Fruit fly (Drosophila melanogaster): Measurements from ENCODE around the gene CG34447.

The CG34447 gene

DNA sequence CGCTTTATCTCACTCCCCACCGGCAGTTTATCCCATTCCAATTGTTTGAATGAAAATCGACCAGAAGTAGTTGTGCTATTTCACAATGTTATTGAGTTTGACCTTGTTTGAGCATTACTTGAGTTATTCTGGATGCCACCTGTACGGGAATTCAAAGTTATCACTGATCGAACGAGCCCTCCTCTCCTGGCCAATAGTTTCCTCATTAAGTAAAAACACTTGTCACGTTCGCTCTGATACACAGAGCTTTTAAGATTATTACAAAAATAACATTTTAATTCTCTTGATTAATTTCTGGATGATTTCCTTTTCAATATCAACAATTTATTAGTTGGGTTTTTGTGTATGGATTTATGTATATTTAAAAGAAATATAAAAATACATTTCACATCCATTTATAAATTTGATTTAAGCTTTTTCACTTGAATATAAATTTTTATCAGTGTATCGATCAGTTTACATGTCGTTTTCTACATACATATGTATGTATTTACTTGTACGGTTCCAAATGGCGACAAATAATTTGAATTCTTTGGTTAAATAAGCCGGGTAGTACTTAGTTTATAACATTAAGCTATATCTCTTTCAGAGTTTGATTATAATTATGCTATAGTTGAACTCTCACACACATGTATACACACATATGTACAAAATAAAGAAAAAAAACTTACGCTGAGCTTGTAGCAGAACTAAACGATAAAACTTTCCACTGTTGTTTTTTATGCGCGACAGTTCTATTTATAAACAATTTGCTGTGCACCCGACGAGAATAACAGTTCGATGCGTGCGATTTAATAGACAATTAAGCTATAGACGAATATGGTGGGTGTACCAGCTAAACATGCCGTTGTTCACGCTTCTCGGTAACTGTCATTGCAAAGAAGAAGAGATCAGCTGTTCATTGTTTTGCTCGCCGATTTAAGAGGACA, 45.7 kb downstream of the CG34447 start, which contains the start of the genes CG3609 and CG15390 (continued):
- TF ChIP-seq scrt (GFP tag; optimal IDR thresholded peaks at IDR 0.05) (peak; percentile 58), mirr (GFP tag; optimal IDR thresholded peaks at IDR 0.05) (peak; percentile 92), CG30403 (GFP tag; optimal IDR thresholded peaks at IDR 0.05) (peak; percentile 85), Six4 (GFP tag; optimal IDR thresholded peaks at IDR 0.05) (peak; percentile 64), mam (GFP tag; optimal IDR thresholded peaks at IDR 0.05) (peak; percentile 89), chif (GFP tag; optimal IDR thresholded peaks at IDR 0.05) (peak; percentile 77 to 89), Nf-YB (GFP tag; optimal IDR thresholded peaks at IDR 0.05) (peak; percentile 31), dmrt11E (tag; optimal IDR thresholded peaks at IDR 0.05) (peak; percentile 15), Ravus (GFP tag; IDR thresholded peaks at IDR 0.05) (no peak; the same call in 1 of the 2 replicates), CG14014 (GFP tag; IDR thresholded peaks at IDR 0.05) (peak; percentile 88), Trl (optimal IDR thresholded peaks at IDR 0.05) (peak in 1 of 2 experiments; percentile 39), Trl (GFP tag; optimal IDR thresholded peaks at IDR 0.05) (peak; percentile 92), CG17385 (GFP tag; optimal IDR thresholded peaks at IDR 0.05) (peak; percentile 99), CG16863 (GFP tag; optimal IDR thresholded peaks at IDR 0.05) (peak; percentile 84), Rfx (GFP tag; IDR thresholded peaks at IDR 0.05) (peak; percentile 98), esg (GFP tag; conservative IDR thresholded peaks at IDR 0.05) (peak; percentile 59; the same call in 1 of the 2 replicates), jing (GFP tag; optimal IDR thresholded peaks at IDR 0.05) (no peak), CG17328 (GFP tag; IDR thresholded peaks at IDR 0.05) (peak; percentile 82), CG12942 (GFP tag; optimal IDR thresholded peaks at IDR 0.05) (peak; percentile 77), MESR4 (GFP tag; optimal IDR thresholded peaks at IDR 0.05) (peak; percentile 72), NC2α (GFP tag; optimal IDR thresholded peaks at IDR 0.05) (peak; percentile 51), CG13296 (GFP tag; optimal IDR thresholded peaks at IDR 0.05) (peak; percentile 64), CG2875 (GFP tag; optimal IDR thresholded peaks at IDR 0.05) (peak; percentile 56), ttk (GFP tag; IDR thresholded peaks at IDR 0.05) (peak; percentile 57; the same call in 1 of the 2 replicates), CG12744 (GFP tag; optimal IDR thresholded peaks at IDR 0.05) (peak; percentile 86), CG6854 (GFP tag; optimal IDR thresholded peaks at IDR 0.05) (peak; percentile 14), hth (optimal IDR thresholded peaks at IDR 0.05) (no peak), bab2 (GFP tag; optimal IDR thresholded peaks at IDR 0.05) (peak; percentile 88), stwl (tag; optimal IDR thresholded peaks at IDR 0.05) (peak; percentile 25), HLHmδ (GFP tag; optimal IDR thresholded peaks at IDR 0.05) (no peak), otp (GFP tag; IDR thresholded peaks at IDR 0.05) (peak; percentile 92), ranshi (GFP tag; IDR thresholded peaks at IDR 0.05) (peak; percentile 82), insv (GFP tag; optimal IDR thresholded peaks at IDR 0.05) (peak in 1 of 2 experiments; percentile 41), Hsf (GFP tag; optimal IDR thresholded peaks at IDR 0.05) (peak; percentile 89), toy (GFP tag; IDR thresholded peaks at IDR 0.05) (peak; percentile 42; the same call in 1 of the 2 replicates), CG2199 (GFP tag; IDR thresholded peaks at IDR 0.05) (peak; percentile 61; the same call in 2 of the 3 replicates), tap (tag; optimal IDR thresholded peaks at IDR 0.05) (no peak), Max (GFP tag; optimal IDR thresholded peaks at IDR 0.05) (peak; percentile 72), lola (GFP tag; optimal IDR thresholded peaks at IDR 0.05) (peak in 1 of 3 experiments; percentile 46), slbo (GFP tag; IDR thresholded peaks at IDR 0.05) (peak; percentile 93), CG7556 (GFP tag; optimal IDR thresholded peaks at IDR 0.05) (peak; percentile 85), Sox102F (GFP tag; optimal IDR thresholded peaks at IDR 0.05) (peak; percentile 81), gcm (GFP tag; optimal IDR thresholded peaks at IDR 0.05) (peak; percentile 54), da (GFP tag; optimal IDR thresholded peaks at IDR 0.05) (peak; percentile 44), CG13624 (GFP tag; optimal IDR thresholded peaks at IDR 0.05) (peak; percentile 96), trem (tag; optimal IDR thresholded peaks at IDR 0.05) (peak; percentile 10), CG12104 (GFP tag; optimal IDR thresholded peaks at IDR 0.05) (peak; percentile 22), Hr39 (optimal IDR thresholded peaks at IDR 0.05) (no peak), pita (GFP tag; optimal IDR thresholded peaks at IDR 0.05) (no peak)

Measured in whole organism, embryonic.